Fruit fly (Drosophila melanogaster): ENCODE measurements around the gene CG4440.

dm6 chr2L:16365603-16366002 lies 35.9 kb downstream of the CG4440 start, which contains the start of gene jhamt:
- TF ChIP-seq CG12219 (GFP tag; optimal IDR thresholded peaks at IDR 0.05) (no peak), cato (GFP tag; optimal IDR thresholded peaks at IDR 0.05; ENCODE audit: borderline replicate concordance) (no peak), CG8089 (GFP tag; optimal IDR thresholded peaks at IDR 0.05) (no peak), Dll (GFP tag; IDR thresholded peaks at IDR 0.05; ENCODE audit: partially characterized antibody) (no peak), pb (GFP tag; optimal IDR thresholded peaks at IDR 0.05) (no peak), CG1024 (GFP tag; IDR thresholded peaks at IDR 0.05) (no peak), CG13296 (GFP tag; optimal IDR thresholded peaks at IDR 0.05) (no peak), Adf1 (GFP tag; IDR thresholded peaks at IDR 0.05) (no peak), cad (GFP tag; optimal IDR thresholded peaks at IDR 0.05) (no peak), CG2116 (GFP tag; optimal IDR thresholded peaks at IDR 0.05) (no peak), CG18011 (GFP tag; optimal IDR thresholded peaks at IDR 0.05) (no peak), CG9727 (GFP tag; optimal IDR thresholded peaks at IDR 0.05) (no peak)
